Worm (Caenorhabditis elegans) whole organism, L4 larva: ENCODE results near the gene T06E6.1.

Source experiments
- ceh-62 ChIP-seq: sonication (generic microtip); optimal IDR thresholded peaks from 2 replicates; lab custom pipeline; 2017; ENCODE audit warnings: missing biosample characterization, missing genetic modification characterization
- gei-8 ChIP-seq: fragments of 200-800 bp; sonication (Bioruptor generic); optimal IDR thresholded peaks from 2 replicates; lab custom pipeline; 2018; ENCODE audit warnings: mild to moderate bottlenecking, missing genetic modification characterization, missing compliant biosample characterization
- unc-39 ChIP-seq: sonication (generic microtip); optimal IDR thresholded peaks from 2 replicates; lab custom pipeline; 2017; ENCODE audit warnings: missing biosample characterization, missing genetic modification characterization
- zfp-2 ChIP-seq: sonication (generic microtip); optimal IDR thresholded peaks from 2 replicates; lab custom pipeline; 2016; ENCODE audit warnings: mild to moderate bottlenecking, missing genetic modification characterization, missing compliant biosample characterization

DNA sequence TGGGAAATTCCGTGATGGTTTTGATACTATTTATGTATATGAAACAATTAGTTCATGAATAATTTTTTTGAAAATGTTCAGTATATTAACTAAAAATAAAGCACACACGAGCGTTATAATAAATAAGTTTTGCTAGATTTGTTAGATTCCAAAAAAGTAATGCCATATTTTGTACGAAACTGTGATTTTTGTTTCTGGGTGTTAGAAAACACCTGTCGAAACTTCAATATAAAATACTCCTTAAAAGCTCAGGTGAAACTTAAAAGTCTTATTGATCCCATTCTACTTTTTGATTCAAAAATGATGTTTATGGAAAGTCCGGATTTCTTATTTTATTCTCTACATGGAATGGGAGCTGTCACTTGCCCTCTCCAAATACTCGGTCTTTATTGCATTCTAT lies 21.2 kb upstream of the T06E6.1 start, which contains the start of gene srh-265:
- TF ChIP-seq zfp-2: no peak
- no peak for TF ChIP-seq unc-39 (tag; lab: Kevin White, UChicago)
- no peak for TF ChIP-seq ceh-62 (tag; lab: Kevin White, UChicago)
- TF ChIP-seq gei-8 (GFP tag; lab: Kevin White, UChicago): no peak
